Worm (Caenorhabditis elegans): ENCODE data around the gene Y54G11A.2.

DNA sequence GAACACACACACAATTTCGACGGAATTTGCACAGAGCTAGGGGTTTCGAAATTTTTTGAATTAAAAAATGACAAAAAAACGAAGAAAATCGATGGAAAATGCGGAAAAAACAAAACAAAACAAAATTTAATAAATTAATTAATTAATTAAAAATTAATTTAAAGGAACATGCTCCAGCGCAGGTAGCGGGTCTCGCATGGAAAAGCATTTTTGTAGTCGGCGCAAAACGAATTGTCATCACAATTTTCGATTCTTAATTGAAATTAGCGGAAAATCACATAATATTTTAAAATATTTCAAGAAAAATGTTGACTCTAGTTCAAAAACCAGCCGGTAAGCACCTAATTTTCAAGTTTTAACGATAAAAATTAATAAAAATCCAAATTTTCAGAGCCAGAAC is 24.3 kb downstream of the Y54G11A.2 start, which contains the start of gene Y54G11A.3:
- TF ChIP-seq ztf-11 (tag; optimal IDR thresholded peaks at IDR 0.05) (no peak), fkh-8 (tag; optimal IDR thresholded peaks at IDR 0.05) (no peak), nhr-12 (tag; optimal IDR thresholded peaks at IDR 0.05) (no peak), lin-15B (tag; optimal IDR thresholded peaks at IDR 0.05) (no peak), unc-62 (GFP tag; optimal IDR thresholded peaks at IDR 0.05) (no peak), lin-35 (GFP tag; optimal IDR thresholded peaks at IDR 0.05) (no peak), pqm-1 (tag; optimal IDR thresholded peaks at IDR 0.05) (no peak), mdl-1 (tag; optimal IDR thresholded peaks at IDR 0.05) (no peak), nhr-85 (tag) (no peak), ztf-4 (tag; optimal IDR thresholded peaks at IDR 0.05) (no peak)
